Worm (Caenorhabditis elegans) whole organism, early embryonic: ENCODE results near the gene F11E6.11.

Experiments
- B0310.2 ChIP-seq: sonication (generic microtip); optimal IDR thresholded peaks from 2 replicates; lab custom pipeline; 2016; ENCODE audit warnings: mild to moderate bottlenecking, missing genetic modification characterization, missing compliant biosample characterization
- F13C5.2 ChIP-seq: sonication (generic microtip); optimal IDR thresholded peaks from 2 replicates; lab custom pipeline; 2017; ENCODE audit warnings: mild to moderate bottlenecking, missing genetic modification characterization, inconsistent platforms, missing compliant biosample characterization
- aly-1 ChIP-seq: sonication (generic microtip); optimal IDR thresholded peaks from 2 replicates; lab custom pipeline; 2016; ENCODE audit warnings: missing genetic modification characterization, missing compliant biosample characterization
- ama-1 ChIP-seq: fragments of 150-350 bp; optimal IDR thresholded peaks from 2 replicates; lab custom pipeline; 2014
- ceh-13 ChIP-seq: fragments of 200-800 bp; sonication (Bioruptor generic); optimal IDR thresholded peaks from 2 replicates; lab custom pipeline; 2018; ENCODE audit warnings: mild to moderate bottlenecking, missing genetic modification characterization, missing compliant biosample characterization
- ceh-36 ChIP-seq: sonication (generic microtip); optimal IDR thresholded peaks from 2 replicates; lab custom pipeline; 2016; ENCODE audit warnings: missing genetic modification characterization, inconsistent platforms, missing compliant biosample characterization
- ets-7 ChIP-seq: sonication (generic microtip); optimal IDR thresholded peaks from 2 replicates; lab custom pipeline; 2016; ENCODE audit warnings: missing genotype, missing genetic modification characterization, missing compliant biosample characterization
- flt-1 ChIP-seq: fragments of 200-800 bp; sonication (Bioruptor generic); IDR thresholded peaks from 2 replicates; pipeline ENCODE4 v1.3.6; 2022; ENCODE audit warnings: missing genetic modification characterization, missing compliant biosample characterization
- hmbx-1 ChIP-seq: sonication (generic microtip); optimal IDR thresholded peaks from 2 replicates; lab custom pipeline; 2016; ENCODE audit warnings: mild to moderate bottlenecking, missing genetic modification characterization, missing compliant biosample characterization
- hmg-4 ChIP-seq: fragments of 200-800 bp; sonication (Bioruptor generic); optimal IDR thresholded peaks from 2 replicates; lab custom pipeline; 2018; ENCODE audit warnings: mild to moderate bottlenecking, missing genetic modification characterization, missing compliant biosample characterization
- hnd-1 ChIP-seq: sonication (generic microtip); optimal IDR thresholded peaks from 2 replicates; lab custom pipeline; 2016; ENCODE audit warnings: missing genetic modification characterization, missing compliant biosample characterization
- pes-1 ChIP-seq: fragments of 200-800 bp; sonication (Bioruptor generic); IDR thresholded peaks from 2 replicates; pipeline ENCODE4 v1.3.6; 2022; ENCODE audit warnings: missing genetic modification reagents, missing genetic modification characterization, missing compliant biosample characterization
- scrt-1 ChIP-seq: fragments of 200-800 bp; sonication (Bioruptor generic); IDR thresholded peaks from 2 replicates; pipeline ENCODE4 v1.3.6; 2022; ENCODE audit warnings: missing genetic modification characterization, missing compliant biosample characterization
- sea-1 ChIP-seq: fragments of 200-800 bp; sonication (Bioruptor generic); conservative IDR thresholded peaks from 2 replicates; pipeline ENCODE4 v1.3.6; 2022; ENCODE audit warnings: missing genetic modification characterization, missing compliant biosample characterization
- tbx-11 ChIP-seq: fragments of 200-800 bp; sonication (Bioruptor generic); IDR thresholded peaks from 2 replicates; pipeline ENCODE4 v1.3.6; 2022; ENCODE audit warnings: missing genetic modification characterization, missing compliant biosample characterization
- tbx-37 ChIP-seq: fragments of 200-800 bp; sonication (Bioruptor generic); conservative IDR thresholded peaks from 2 replicates; pipeline ENCODE4 v1.3.6; 2022; ENCODE audit warnings: missing genetic modification reagents, missing genetic modification characterization, missing compliant biosample characterization
- tra-4 ChIP-seq: sonication (generic microtip); optimal IDR thresholded peaks from 2 replicates; lab custom pipeline; 2017; ENCODE audit warnings: missing genetic modification characterization, missing compliant biosample characterization

F11E6.11 gene

ce11 chrIV:17442503-17442902, at the start of gene F11E6.11:
TSS of gene F11E6.11 (plus strand) at chrIV:17442827.
- TF ChIP-seq pes-1 (GFP tag; lab: Robert Waterston, UW) = no peak
- no peak for TF ChIP-seq tra-4 (tag; lab: Kevin White, UChicago)
- TF ChIP-seq aly-1 (tag; lab: Kevin White, UChicago) = no peak
- TF ChIP-seq flt-1 = no peak
- TF ChIP-seq ets-7 = no peak
- TF ChIP-seq hnd-1 (tag; lab: Kevin White, UChicago) = no peak
- TF ChIP-seq ceh-36 (tag; lab: Kevin White, UChicago) = no peak
- TF ChIP-seq B0310.2 (tag; lab: Kevin White, UChicago) = no peak
- TF ChIP-seq F13C5.2 (tag; lab: Kevin White, UChicago) = no peak
- no peak for TF ChIP-seq scrt-1 (GFP tag; lab: Robert Waterston, UW)
- TF ChIP-seq tbx-11 (GFP tag; lab: Robert Waterston, UW) = no peak
- no peak for TF ChIP-seq ceh-13
- no peak for TF ChIP-seq hmbx-1 (tag; lab: Kevin White, UChicago)

DNA sequence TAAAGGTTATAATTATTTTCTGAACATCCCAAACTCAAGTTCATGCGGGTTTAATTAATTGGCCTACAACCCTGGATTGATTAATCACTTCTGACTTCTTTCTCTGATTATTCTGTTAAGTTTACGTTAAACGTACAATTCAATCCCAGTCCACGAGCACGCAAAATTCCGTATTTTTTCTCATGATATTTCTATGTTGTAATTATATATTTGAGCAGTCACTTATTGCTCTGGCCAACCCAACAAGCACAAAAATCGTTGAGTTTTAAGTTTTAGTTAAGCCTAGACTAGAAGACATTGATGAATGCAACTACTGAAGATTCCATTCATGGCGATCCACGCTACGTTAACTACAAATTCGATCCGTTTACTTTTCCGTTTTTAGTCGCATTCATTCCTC, 46.7 kb upstream of the F11E6.11 start, which contains the start of gene sru-15:
sru-15 (plus strand) TSS at position 301 of the 400 bp plus-strand sequence.
- TF ChIP-seq ceh-36 (tag; lab: Kevin White, UChicago) = no peak
- no peak for TF ChIP-seq flt-1
- no peak for TF ChIP-seq hnd-1 (tag; lab: Kevin White, UChicago)
- no peak for TF ChIP-seq tbx-11 (GFP tag; lab: Robert Waterston, UW)
- TF ChIP-seq ceh-13 = no peak
- TF ChIP-seq ama-1 = no peak
- TF ChIP-seq sea-1 (GFP tag; lab: Robert Waterston, UW) = no peak

DNA sequence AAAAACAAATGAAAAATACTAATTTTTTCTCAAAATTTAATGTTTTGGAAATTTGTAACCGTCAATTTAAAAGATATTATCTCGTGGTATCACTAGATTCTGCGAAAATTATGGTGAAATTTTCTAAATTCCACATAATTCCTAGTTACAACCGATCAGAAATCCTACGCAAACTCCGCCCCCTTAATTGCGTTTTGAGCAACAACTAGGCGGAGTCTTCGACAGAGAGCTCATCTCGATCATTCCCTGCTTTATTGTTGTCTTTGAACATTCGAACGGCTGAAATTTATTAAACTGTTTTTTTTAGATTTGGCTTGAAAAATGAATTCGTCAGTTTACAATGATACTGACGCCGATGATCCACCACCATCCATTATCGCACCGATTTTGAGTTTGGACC, 43.2 kb upstream of the F11E6.11 start, which contains the start of gene T02D1.4:
T02D1.4 (plus strand) TSS at position 301 of the 400 bp plus-strand sequence.
- no peak for TF ChIP-seq B0310.2 (tag; lab: Kevin White, UChicago)
- TF ChIP-seq ceh-36 (tag; lab: Kevin White, UChicago) = no peak
- no peak for TF ChIP-seq aly-1 (tag; lab: Kevin White, UChicago)
- TF ChIP-seq hmbx-1 (tag; lab: Kevin White, UChicago) = no peak

DNA sequence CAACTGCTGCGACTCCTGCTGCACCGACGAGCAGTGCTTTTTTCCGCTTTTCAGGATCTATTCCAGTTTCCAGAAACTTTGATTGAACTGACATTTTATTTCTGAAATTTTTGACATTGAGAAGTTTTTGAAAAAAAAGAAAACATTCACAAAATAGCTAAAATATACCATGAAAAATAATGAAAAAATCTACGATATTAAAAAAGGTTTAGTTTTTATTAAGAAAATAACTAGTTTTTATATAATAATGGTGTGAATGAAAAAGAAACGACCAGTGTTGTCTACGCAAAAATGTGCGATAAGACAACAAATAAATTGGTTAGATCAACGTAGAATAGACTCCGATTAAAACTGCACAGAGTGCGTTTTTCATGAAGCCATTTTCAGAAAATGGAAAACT, 37.1 kb upstream of the F11E6.11 start, which contains the start of gene pmp-4:
pmp-4 (minus strand) TSS at position 101 of the 400 bp plus-strand sequence.
- TF ChIP-seq hnd-1 (tag; lab: Kevin White, UChicago) = no peak
- TF ChIP-seq ama-1 = no peak
- no peak for TF ChIP-seq B0310.2 (tag; lab: Kevin White, UChicago)

DNA sequence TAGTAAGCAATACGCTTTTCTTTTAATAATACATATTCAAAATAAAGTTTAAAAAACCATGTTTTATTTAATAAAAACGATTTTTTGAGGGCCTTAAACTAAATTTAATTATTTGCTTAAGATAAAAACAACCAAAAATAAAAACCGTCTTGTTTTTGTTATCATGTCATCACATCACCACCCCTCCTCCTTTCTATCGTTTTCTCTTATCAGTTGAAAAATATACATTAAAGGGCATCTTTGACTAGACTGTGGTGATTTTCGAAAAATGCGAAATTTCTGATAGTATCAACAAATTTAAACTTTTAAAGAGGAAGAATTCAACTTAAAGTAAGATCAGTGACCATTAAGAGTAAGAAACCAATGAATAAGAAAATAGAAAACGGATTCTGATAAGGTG, 36.5 kb upstream of the F11E6.11 start:
- TF ChIP-seq hnd-1 (tag; lab: Kevin White, UChicago) (no peak), ama-1 (no peak), tra-4 (tag; lab: Kevin White, UChicago) (no peak)

- TF ChIP-seq hnd-1 (tag; lab: Kevin White, UChicago) (no peak), ama-1 (no peak), ceh-36 (tag; lab: Kevin White, UChicago) (no peak), ets-7 (no peak), scrt-1 (GFP tag; lab: Robert Waterston, UW) (no peak), ceh-13 (no peak), tra-4 (tag; lab: Kevin White, UChicago) (no peak), flt-1 (no peak), hmg-4 (GFP tag; lab: Kevin White, UChicago) (no peak), F13C5.2 (tag; lab: Kevin White, UChicago) (no peak), sea-1 (GFP tag; lab: Robert Waterston, UW) (no peak), pes-1 (GFP tag; lab: Robert Waterston, UW) (no peak), tbx-37 (GFP tag; lab: Robert Waterston, UW) (no peak)
These were observed 35.6 kb upstream of the F11E6.11 start, which contains the start of gene T02D1.7 for ce11 chrIV:17407025-17407424. TSS of gene T02D1.7 (minus strand) at chrIV:17407125.

ce11 chrIV:17407491-17407890, 35.1 kb upstream of the F11E6.11 start, which contains the start of gene T02D1.9:
TSS of gene T02D1.9 (minus strand) at chrIV:17407591.
- TF ChIP-seq tbx-11 (GFP tag; lab: Robert Waterston, UW) = no peak
- TF ChIP-seq F13C5.2 (tag; lab: Kevin White, UChicago) = no peak
- no peak for TF ChIP-seq scrt-1 (GFP tag; lab: Robert Waterston, UW)
- no peak for TF ChIP-seq flt-1
- no peak for TF ChIP-seq ceh-36 (tag; lab: Kevin White, UChicago)
- TF ChIP-seq hnd-1 (tag; lab: Kevin White, UChicago) = no peak
- TF ChIP-seq hmbx-1 (tag; lab: Kevin White, UChicago) = no peak
- no peak for TF ChIP-seq pes-1 (GFP tag; lab: Robert Waterston, UW)
- TF ChIP-seq hmg-4 (GFP tag; lab: Kevin White, UChicago) = no peak
- TF ChIP-seq B0310.2 (tag; lab: Kevin White, UChicago) = no peak
- TF ChIP-seq ceh-13 = no peak
- TF ChIP-seq tbx-37 (GFP tag; lab: Robert Waterston, UW) = no peak
- no peak for TF ChIP-seq sea-1 (GFP tag; lab: Robert Waterston, UW)
- TF ChIP-seq ama-1 = no peak
- TF ChIP-seq tra-4 (tag; lab: Kevin White, UChicago) = no peak
- TF ChIP-seq aly-1 (tag; lab: Kevin White, UChicago) = no peak
- TF ChIP-seq ets-7 = no peak

DNA sequence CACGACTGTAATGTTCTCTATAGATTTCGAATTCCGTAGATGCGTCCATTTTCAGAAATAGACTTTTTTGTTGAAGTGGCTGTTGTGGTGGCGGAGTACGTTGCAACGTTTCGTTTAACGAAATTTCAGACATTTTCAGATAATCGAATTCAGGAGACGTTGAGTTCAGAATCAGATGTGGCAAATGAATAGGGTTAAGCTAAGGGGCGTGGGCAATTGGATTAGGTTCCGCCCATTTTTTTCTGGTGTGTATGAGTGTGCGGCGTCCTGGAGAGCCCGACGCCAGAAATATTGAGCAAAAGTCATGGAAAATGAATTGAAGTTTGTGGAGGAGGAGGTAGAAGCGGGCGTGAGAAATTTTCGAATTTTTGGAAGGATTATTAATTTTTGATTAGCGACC, 29.3 kb upstream of the F11E6.11 start:
- no peak for TF ChIP-seq F13C5.2 (tag; lab: Kevin White, UChicago)
- TF ChIP-seq hmbx-1 (tag; lab: Kevin White, UChicago) = no peak
- no peak for TF ChIP-seq B0310.2 (tag; lab: Kevin White, UChicago)
- no peak for TF ChIP-seq tbx-11 (GFP tag; lab: Robert Waterston, UW)
- TF ChIP-seq tra-4 (tag; lab: Kevin White, UChicago) = no peak
- no peak for TF ChIP-seq ceh-36 (tag; lab: Kevin White, UChicago)
- TF ChIP-seq ama-1 = no peak
- no peak for TF ChIP-seq tbx-37 (GFP tag; lab: Robert Waterston, UW)
- no peak for TF ChIP-seq hmg-4 (GFP tag; lab: Kevin White, UChicago)
- TF ChIP-seq hnd-1 (tag; lab: Kevin White, UChicago) = no peak
- no peak for TF ChIP-seq flt-1
- no peak for TF ChIP-seq aly-1 (tag; lab: Kevin White, UChicago)
